Worm (Caenorhabditis elegans): ENCODE measurements around the gene R155.5.

R155.5 gene

ce11 chrIII:1922516-1922915 lies 47.8 kb downstream of the R155.5 start:
- no peak for TF ChIP-seq elt-1 (tag; optimal IDR thresholded peaks at IDR 0.05; ENCODE audit: borderline replicate concordance, insufficient read depth)
- no peak for TF ChIP-seq pha-4 (tag; optimal IDR thresholded peaks at IDR 0.05)
- no peak for TF ChIP-seq nhr-28 (tag; optimal IDR thresholded peaks at IDR 0.05)
- TF ChIP-seq ceh-83 (GFP tag; optimal IDR thresholded peaks at IDR 0.05) = no peak
- no peak for TF ChIP-seq ztf-11 (tag; optimal IDR thresholded peaks at IDR 0.05)
- TF ChIP-seq nhr-76 (tag; optimal IDR thresholded peaks at IDR 0.05) = no peak
- no peak for TF ChIP-seq flh-1 (GFP tag; optimal IDR thresholded peaks at IDR 0.05)
- TF ChIP-seq M03D4.4 (tag; optimal IDR thresholded peaks at IDR 0.05) = no peak
- peak; percentile 86 for TF ChIP-seq ces-1 (GFP tag; optimal IDR thresholded peaks at IDR 0.05)

- TF ChIP-seq lsy-2 (tag; optimal IDR thresholded peaks at IDR 0.05) (no peak), unc-120 (tag; optimal IDR thresholded peaks at IDR 0.05; ENCODE audit: poor library complexity, severe bottlenecking) (no peak), mls-2 (tag; optimal IDR thresholded peaks at IDR 0.05) (no peak), hlh-1 (tag; optimal IDR thresholded peaks at IDR 0.05) (no peak), snpc-4 (tag; optimal IDR thresholded peaks at IDR 0.05) (no peak), elt-3 (tag; optimal IDR thresholded peaks at IDR 0.05) (no peak), zip-8 (tag; optimal IDR thresholded peaks at IDR 0.05) (no peak), pha-4 (tag; optimal IDR thresholded peaks at IDR 0.05) (no peak), ham-2 (GFP tag; optimal IDR thresholded peaks at IDR 0.05) (no peak), cnd-1 (tag; optimal IDR thresholded peaks at IDR 0.05) (no peak), nhr-76 (tag; optimal IDR thresholded peaks at IDR 0.05) (no peak), sptf-1 (tag; optimal IDR thresholded peaks at IDR 0.05) (no peak)
These were observed 48.3 kb downstream of the R155.5 start for ce11 chrIII:1922081-1922480.

- TF ChIP-seq snpc-4 (tag; optimal IDR thresholded peaks at IDR 0.05) (no peak), unc-62 (GFP tag; optimal IDR thresholded peaks at IDR 0.05) (peak; percentile 85), flh-1 (GFP tag; optimal IDR thresholded peaks at IDR 0.05) (no peak), unc-39 (tag; optimal IDR thresholded peaks at IDR 0.05) (no peak), tbx-8 (GFP tag; optimal IDR thresholded peaks at IDR 0.05) (no peak), sem-2 (GFP tag; optimal IDR thresholded peaks at IDR 0.05) (no peak), nhr-28 (tag; optimal IDR thresholded peaks at IDR 0.05) (no peak), ceh-43 (GFP tag; optimal IDR thresholded peaks at IDR 0.05) (peak; percentile 61), bed-3 (GFP tag; optimal IDR thresholded peaks at IDR 0.05) (peak; percentile 54), drap-1 (GFP tag; optimal IDR thresholded peaks at IDR 0.05) (peak; percentile 83), nhr-76 (tag; optimal IDR thresholded peaks at IDR 0.05) (no peak), ceh-39 (tag; optimal IDR thresholded peaks at IDR 0.05) (peak; percentile 22), ztf-11 (tag; optimal IDR thresholded peaks at IDR 0.05) (peak; percentile 93), lin-13 (tag; optimal IDR thresholded peaks at IDR 0.05) (peak; percentile 5), ceh-83 (GFP tag; optimal IDR thresholded peaks at IDR 0.05) (no peak), elt-3 (tag; optimal IDR thresholded peaks at IDR 0.05) (peak; percentile 33), mab-5 (tag; optimal IDR thresholded peaks at IDR 0.05) (peak; percentile 18), M03D4.4 (tag; optimal IDR thresholded peaks at IDR 0.05) (peak; percentile 85), nhr-12 (tag; optimal IDR thresholded peaks at IDR 0.05) (no peak), lsy-2 (tag; optimal IDR thresholded peaks at IDR 0.05) (peak; percentile 52), nhr-237 (tag; optimal IDR thresholded peaks at IDR 0.05) (peak; percentile 89), hlh-1 (tag; optimal IDR thresholded peaks at IDR 0.05) (peak; percentile 34), zip-8 (tag; optimal IDR thresholded peaks at IDR 0.05) (no peak), blmp-1 (tag; optimal IDR thresholded peaks at IDR 0.05) (peak; percentile 80), ham-2 (GFP tag; optimal IDR thresholded peaks at IDR 0.05) (peak; percentile 91), unc-120 (tag; optimal IDR thresholded peaks at IDR 0.05; ENCODE audit: poor library complexity, severe bottlenecking) (peak; percentile 97), mep-1 (tag; optimal IDR thresholded peaks at IDR 0.05) (peak; percentile 3), nhr-2 (tag; optimal IDR thresholded peaks at IDR 0.05) (peak; percentile 80), mls-2 (tag; optimal IDR thresholded peaks at IDR 0.05) (peak; percentile 82), elt-1 (tag; optimal IDR thresholded peaks at IDR 0.05; ENCODE audit: borderline replicate concordance, insufficient read depth) (no peak), sptf-1 (tag; optimal IDR thresholded peaks at IDR 0.05) (peak; percentile 83), lin-32 (GFP tag; optimal IDR thresholded peaks at IDR 0.05) (peak; percentile 15), cnd-1 (tag; optimal IDR thresholded peaks at IDR 0.05) (peak; percentile 50), ces-1 (GFP tag; optimal IDR thresholded peaks at IDR 0.05) (peak; percentile 100), pha-4 (tag; optimal IDR thresholded peaks at IDR 0.05) (peak; percentile 85)
These were observed 49.1 kb downstream of the R155.5 start for ce11 chrIII:1921136-1921680.
